Fruit fly (Drosophila melanogaster): Measurements from ENCODE around the gene mri.

The mri gene

DNA sequence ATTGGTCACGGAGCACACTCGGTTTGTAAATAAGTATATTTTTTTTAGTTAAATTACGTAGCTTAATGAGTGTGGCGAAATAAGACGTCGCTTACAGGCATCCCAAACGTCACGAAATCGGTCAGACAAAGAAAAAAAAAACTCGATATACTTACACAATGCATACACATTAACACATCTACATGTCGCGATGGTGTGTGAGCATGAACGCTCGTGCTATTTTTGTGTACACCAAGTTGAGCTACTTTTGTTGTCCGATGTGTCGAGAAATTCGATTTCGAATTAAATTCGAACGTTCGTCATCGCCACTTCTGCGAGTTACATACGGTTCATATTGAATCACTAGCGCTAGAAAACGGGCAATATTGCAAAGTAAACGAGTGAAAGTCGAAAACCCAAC, 25.1 kb downstream of the mri start (continued):
- 0 out of 2 replicates have a peak, but pooled peaks have one; percentile 33 for TF ChIP-seq Nf-YA (GFP tag; IDR thresholded peaks at IDR 0.05)
- TF ChIP-seq CG12299 (tag; optimal IDR thresholded peaks at IDR 0.05) = peak; percentile 13
- peak; percentile 92 for TF ChIP-seq CG32767 (GFP tag; IDR thresholded peaks at IDR 0.05)
- peak; percentile 0 for TF ChIP-seq CG2116 (GFP tag; optimal IDR thresholded peaks at IDR 0.05)
- TF ChIP-seq Pdp1 (GFP tag; optimal IDR thresholded peaks at IDR 0.05) = peak in 1 of 2 experiments; percentile 91

DNA sequence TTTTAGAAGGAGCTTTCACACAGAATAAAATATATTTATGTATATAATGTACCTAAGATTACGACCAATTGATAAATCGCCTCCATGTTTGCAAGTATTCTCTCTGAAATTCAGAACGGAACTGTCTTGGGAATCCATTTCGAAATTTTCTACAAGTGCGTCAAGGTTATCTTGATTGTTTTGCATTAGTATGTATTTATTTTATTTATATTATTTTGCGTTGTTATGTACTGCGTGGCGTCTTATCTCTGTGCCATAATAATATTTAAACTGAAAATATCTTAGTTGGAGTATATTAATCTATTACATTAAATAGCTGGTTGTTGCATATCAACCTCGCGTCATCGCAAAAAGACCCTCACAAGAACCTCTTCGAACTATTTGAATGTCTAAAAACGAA, 31.5 kb downstream of the mri start, which contains the start of gene CG42846:
CG42846 (minus strand) TSS at position 101 of the 400 bp plus-strand sequence.
- TF ChIP-seq lbe (GFP tag; optimal IDR thresholded peaks at IDR 0.05) = peak; percentile 18
- TF ChIP-seq Six4 (GFP tag; optimal IDR thresholded peaks at IDR 0.05) = no peak
- no peak for TF ChIP-seq dati (GFP tag; IDR thresholded peaks at IDR 0.05)
- TF ChIP-seq CG1602 (GFP tag; optimal IDR thresholded peaks at IDR 0.05) = no peak
- no peak for TF ChIP-seq eve (GFP tag; optimal IDR thresholded peaks at IDR 0.05)
- no peak for TF ChIP-seq Bteb2 (GFP tag; optimal IDR thresholded peaks at IDR 0.05)
- TF ChIP-seq CG11456 (GFP tag; IDR thresholded peaks at IDR 0.05) = no peak
- peak; percentile 12 for TF ChIP-seq CG34376 (GFP tag; optimal IDR thresholded peaks at IDR 0.05)
- no peak for TF ChIP-seq knrl (GFP tag; IDR thresholded peaks at IDR 0.05; ENCODE audit: partially characterized antibody)
- no peak for TF ChIP-seq luna (GFP tag; optimal IDR thresholded peaks at IDR 0.05)
- no peak for TF ChIP-seq CG4328 (GFP tag; optimal IDR thresholded peaks at IDR 0.05)
- no peak for TF ChIP-seq otp (GFP tag; IDR thresholded peaks at IDR 0.05)
- TF ChIP-seq CG2120 (GFP tag; optimal IDR thresholded peaks at IDR 0.05) = no peak
- no peak for TF ChIP-seq peb (GFP tag; IDR thresholded peaks at IDR 0.05)

DNA sequence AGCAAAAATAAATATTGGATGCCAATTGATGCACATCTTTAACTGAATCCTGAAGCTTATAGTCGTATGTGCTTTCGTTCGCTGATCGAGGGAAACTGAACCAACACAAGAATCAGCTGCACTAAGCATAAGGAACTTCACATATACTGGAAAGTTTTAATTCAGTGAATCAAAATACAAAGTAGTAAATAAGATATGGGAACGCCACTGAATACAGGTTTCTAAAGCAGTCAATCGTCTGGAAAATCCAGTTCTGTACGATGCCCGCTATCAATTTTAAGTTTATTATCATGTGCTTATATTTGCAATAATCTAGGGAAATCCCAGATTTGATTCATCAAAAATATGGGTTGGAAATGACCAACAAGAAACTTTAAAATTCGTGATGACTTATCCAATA, 32.3 kb downstream of the mri start, which contains the start of gene CG34454:
CG34454 (minus strand) TSS at position 84 of the 400 bp plus-strand sequence.
- no peak for TF ChIP-seq Vsx1 (GFP tag; optimal IDR thresholded peaks at IDR 0.05)
- no peak for TF ChIP-seq CG1647 (GFP tag; optimal IDR thresholded peaks at IDR 0.05)
- TF ChIP-seq Deaf1 (tag; optimal IDR thresholded peaks at IDR 0.05) = no peak
- no peak for TF ChIP-seq CG18619 (GFP tag; optimal IDR thresholded peaks at IDR 0.05)
- no peak for TF ChIP-seq Doc2 (GFP tag; IDR thresholded peaks at IDR 0.05)
- no peak for TF ChIP-seq Xbp1 (GFP tag; optimal IDR thresholded peaks at IDR 0.05)
- no peak for TF ChIP-seq Elba2 (GFP tag; optimal IDR thresholded peaks at IDR 0.05)
- no peak for TF ChIP-seq Dip2 (GFP tag; IDR thresholded peaks at IDR 0.05)
- TF ChIP-seq zen2 (GFP tag; IDR thresholded peaks at IDR 0.05; ENCODE audit: partially characterized antibody) = no peak
- no peak for TF ChIP-seq Sry-β (GFP tag; optimal IDR thresholded peaks at IDR 0.05)
- no peak for TF ChIP-seq CG32767 (GFP tag; IDR thresholded peaks at IDR 0.05)
- no peak for TF ChIP-seq Oli (tag; optimal IDR thresholded peaks at IDR 0.05)
- TF ChIP-seq CG11696 (GFP tag; IDR thresholded peaks at IDR 0.05) = no peak
- no peak for TF ChIP-seq Pdp1 (GFP tag; optimal IDR thresholded peaks at IDR 0.05)
- no peak for TF ChIP-seq eve (GFP tag; optimal IDR thresholded peaks at IDR 0.05)
- no peak for TF ChIP-seq CG17359 (tag; optimal IDR thresholded peaks at IDR 0.05)
- no peak for TF ChIP-seq Med (GFP tag)
- TF ChIP-seq cad (GFP tag; optimal IDR thresholded peaks at IDR 0.05) = no peak
- TF ChIP-seq CG6683 (GFP tag; optimal IDR thresholded peaks at IDR 0.05) = no peak

DNA sequence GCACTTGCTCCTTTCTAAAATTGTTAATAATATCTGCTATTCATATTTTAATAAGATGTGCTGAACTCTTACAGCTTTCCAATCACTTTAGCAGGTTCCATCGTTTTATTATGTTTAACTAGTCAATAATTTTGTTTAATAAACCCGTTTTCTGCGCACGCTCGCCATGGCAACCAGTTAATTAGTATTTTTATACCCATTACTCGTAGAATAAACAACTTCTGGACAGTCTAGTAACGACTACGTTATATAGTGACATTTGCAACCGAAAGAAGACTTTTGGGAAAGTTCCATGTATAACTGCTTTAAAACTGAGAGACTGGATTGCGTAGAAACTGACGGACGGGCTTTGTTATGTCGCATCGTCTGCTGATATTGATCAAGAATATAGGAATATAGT, 33.3 kb downstream of the mri start, which contains the start of gene CG34453:
CG34453 (minus strand) TSS at position 101 of the 400 bp plus-strand sequence.
- TF ChIP-seq eve (GFP tag; optimal IDR thresholded peaks at IDR 0.05) (peak in 1 of 2 experiments; percentile 33), CG7928 (GFP tag; optimal IDR thresholded peaks at IDR 0.05) (no peak), usp (GFP tag; optimal IDR thresholded peaks at IDR 0.05) (no peak), Ets97D (GFP tag; optimal IDR thresholded peaks at IDR 0.05) (no peak), mam (GFP tag; optimal IDR thresholded peaks at IDR 0.05) (no peak), chinmo (GFP tag; IDR thresholded peaks at IDR 0.05; ENCODE audit: partially characterized antibody) (no peak), CG1647 (GFP tag; optimal IDR thresholded peaks at IDR 0.05) (no peak), CG2889 (GFP tag; IDR thresholded peaks at IDR 0.05) (no peak)

Measured in whole organism, embryonic.